Worm (Caenorhabditis elegans): Measurements from ENCODE around the gene srab-6.
A peak's percentile ranks its signal among the peaks of the same experiment; 100 is the strongest.

DNA sequence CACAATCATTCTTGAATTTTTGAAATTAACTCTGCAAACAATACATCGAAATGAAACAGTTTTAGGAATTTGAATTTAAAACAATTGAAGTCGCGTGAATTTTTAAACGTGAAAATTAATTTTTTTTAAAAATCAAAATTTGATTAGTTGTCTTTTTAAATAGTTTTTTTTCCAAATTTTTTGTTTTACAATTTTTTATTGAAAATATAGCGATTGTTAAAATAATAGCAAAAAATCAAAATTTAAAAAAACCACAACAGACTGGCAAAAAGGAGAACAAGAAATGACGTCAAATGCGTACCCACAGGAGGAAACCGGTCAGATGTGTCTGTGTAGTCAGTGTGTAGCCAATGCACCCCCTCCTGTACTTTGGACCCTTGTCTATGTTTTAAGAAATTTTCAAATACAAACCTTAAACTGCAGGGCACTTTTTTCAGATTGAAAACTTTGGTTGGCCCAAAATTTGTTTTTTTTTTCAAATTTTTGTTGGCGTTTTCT, 45.1 kb upstream of the srab-6 start, which contains the start of the genes Y73C8B.1 and Y73C8B.5:
- TF ChIP-seq nhr-237 (tag; optimal IDR thresholded peaks at IDR 0.05) (no peak), fos-1 (tag; optimal IDR thresholded peaks at IDR 0.05) (no peak), aly-2 (tag; optimal IDR thresholded peaks at IDR 0.05) (no peak), nhr-11 (tag; optimal IDR thresholded peaks at IDR 0.05) (peak; percentile 94), snpc-4 (tag; optimal IDR thresholded peaks at IDR 0.05) (no peak), zip-2 (tag; optimal IDR thresholded peaks at IDR 0.05) (no peak), ces-1 (GFP tag; optimal IDR thresholded peaks at IDR 0.05) (no peak), ama-1 (optimal IDR thresholded peaks at IDR 0.05) (no peak), rbr-2 (tag; optimal IDR thresholded peaks at IDR 0.05) (no peak), nhr-28 (tag; optimal IDR thresholded peaks at IDR 0.05) (peak; percentile 90)

Data from whole organism, L4 larva.